Worm (Caenorhabditis elegans) whole organism, dauer: ENCODE results near the gene ssp-33.
"Not testable (repeated sequence)": the region's sequence is repeated elsewhere in the genome, so short reads cannot be mapped to it uniquely, and the experiment has no call there.

ENCODE experiments used
- unc-62 ChIP-seq: sonication (generic microtip); optimal IDR thresholded peaks from 2 replicates; lab custom pipeline; 2017; ENCODE audit warnings: missing biosample characterization, missing genetic modification reagents, missing genetic modification characterization

Gene ssp-33

ce11 chrV:14734187-14734765, 23.1 kb downstream of the ssp-33 start, which contains the start of gene unc-61:
Gene unc-61, minus strand, starts transcription at chrV:14734237.
- TF ChIP-seq unc-62 (GFP tag; lab: Kevin White, UChicago) = no peak

ce11 chrV:14736851-14737250, 25.7 kb downstream of the ssp-33 start, which contains the start of gene Y50E8A.5:
Gene Y50E8A.5, minus strand, starts transcription at chrV:14736951.
- TF ChIP-seq unc-62 (GFP tag; lab: Kevin White, UChicago) = no peak

DNA sequence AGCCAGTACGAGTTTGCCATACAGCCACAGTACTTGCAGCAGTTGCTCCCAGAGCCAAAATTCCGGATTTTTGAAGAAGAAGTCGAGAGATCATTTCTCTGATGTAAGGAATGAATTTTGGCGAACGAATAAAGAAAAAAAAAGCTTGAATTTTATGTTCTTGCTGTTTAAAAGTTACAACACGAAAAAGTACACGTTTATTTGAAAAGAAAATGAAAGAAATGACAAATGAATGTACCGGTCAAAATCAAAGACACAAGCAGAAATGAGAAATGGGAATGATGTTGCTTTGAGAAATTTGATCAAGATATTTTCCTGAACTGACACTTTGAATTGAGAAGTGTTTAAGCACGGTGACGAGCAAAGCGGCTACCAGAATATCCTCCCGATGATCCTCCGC, 30.1 kb downstream of the ssp-33 start, which contains the start of gene Y50E8A.6:
Gene Y50E8A.6, minus strand, starts transcription at position 101 of the 400 bp plus-strand sequence.
- TF ChIP-seq unc-62 (GFP tag; lab: Kevin White, UChicago) = no peak

- TF ChIP-seq unc-62 (GFP tag; lab: Kevin White, UChicago) = no peak
These were observed 33.6 kb downstream of the ssp-33 start for ce11 chrV:14744824-14745223.

ce11 chrV:14746975-14747374, 35.8 kb downstream of the ssp-33 start:
- no peak for TF ChIP-seq unc-62 (GFP tag; lab: Kevin White, UChicago)

ce11 chrV:14748608-14749137, 37.5 kb downstream of the ssp-33 start, which contains the start of the genes lipl-8 and Y50E8A.22:
Gene lipl-8, minus strand, starts transcription at chrV:14748708.
Gene Y50E8A.22, minus strand, starts transcription at chrV:14749087.
- no peak for TF ChIP-seq unc-62 (GFP tag; lab: Kevin White, UChicago)

- not testable (repeated sequence) for TF ChIP-seq unc-62 (GFP tag; lab: Kevin White, UChicago)
These were observed 39.2 kb downstream of the ssp-33 start, which contains the start of gene nspa-10 for ce11 chrV:14750357-14750756. Gene nspa-10, minus strand, starts transcription at chrV:14750457.
